Worm (Caenorhabditis elegans) whole organism, midembryonic: ENCODE results near the gene Y39A1A.9.

Source experiments
- T22C8.4 ChIP-seq: fragments of 200-800 bp; sonication (Bioruptor generic); IDR thresholded peaks from 2 replicates; pipeline ENCODE4 v1.3.6; 2022; ENCODE audit warnings: missing genetic modification characterization, missing compliant biosample characterization
- cog-1 ChIP-seq: sonication (generic microtip); optimal IDR thresholded peaks from 2 replicates; lab custom pipeline; 2016; ENCODE audit warnings: missing genetic modification characterization, missing compliant biosample characterization
- flt-1 ChIP-seq: fragments of 200-800 bp; sonication (Bioruptor generic); IDR thresholded peaks from 2 replicates; pipeline ENCODE4 v1.3.6; 2022; ENCODE audit warnings: missing genetic modification characterization, missing compliant biosample characterization
- klf-2 ChIP-seq: fragments of 200-800 bp; sonication (Bioruptor generic); conservative IDR thresholded peaks from 2 replicates; pipeline ENCODE4 v1.3.6; 2022; ENCODE audit warnings: missing genetic modification reagents, missing genetic modification characterization, missing compliant biosample characterization
- med-1 ChIP-seq: sonication (generic microtip); optimal IDR thresholded peaks from 2 replicates; lab custom pipeline; 2017; ENCODE audit warnings: missing genetic modification characterization, mild to moderate bottlenecking, missing compliant biosample characterization, antibody characterized with exemption, missing genetic modification reagents; ENCODE audit not compliant: insufficient read depth
- ref-1 ChIP-seq: fragments of 200-800 bp; sonication (Bioruptor generic); conservative IDR thresholded peaks from 2 replicates; pipeline ENCODE4 v1.3.6; 2022; ENCODE audit warnings: missing genetic modification reagents, missing genetic modification characterization, missing compliant biosample characterization
- tab-1 ChIP-seq: fragments of 200-800 bp; sonication (Bioruptor generic); IDR thresholded peaks from 2 replicates; pipeline ENCODE4 v1.3.6; 2022; ENCODE audit warnings: missing genetic modification characterization, missing compliant biosample characterization
- ztf-23 ChIP-seq: fragments of 200-800 bp; sonication (Bioruptor generic); IDR thresholded peaks from 2 replicates; pipeline ENCODE4 v1.3.6; 2022; ENCODE audit warnings: missing genetic modification reagents, missing genetic modification characterization, missing compliant biosample characterization
- ztf-29 ChIP-seq: fragments of 200-800 bp; sonication (Bioruptor generic); IDR thresholded peaks from 2 replicates; pipeline ENCODE4 v1.3.6; 2022; ENCODE audit warnings: missing genetic modification reagents, missing genetic modification characterization, missing compliant biosample characterization

DNA sequence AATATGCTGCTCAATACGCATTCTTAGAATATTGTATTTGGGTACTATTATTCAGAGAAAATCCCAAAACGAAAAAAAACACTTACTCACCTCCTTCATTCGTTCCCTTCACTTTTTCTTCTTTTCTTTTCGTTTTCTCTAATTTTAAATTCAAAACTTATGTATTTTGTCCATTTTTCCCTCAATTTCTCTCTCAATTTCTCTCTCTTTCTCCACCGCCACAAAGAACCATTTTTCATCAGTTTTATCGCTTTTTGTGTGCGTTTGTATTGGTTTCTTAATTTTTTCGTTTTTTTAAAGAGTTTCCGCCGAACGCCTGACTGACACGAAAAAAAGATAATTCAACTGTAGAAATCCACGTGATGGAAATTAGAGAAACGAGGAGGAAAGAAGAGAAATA, 21.4 kb upstream of the Y39A1A.9 start, which contains the start of gene cnt-2:
- TF ChIP-seq T22C8.4, result no peak
- TF ChIP-seq cog-1 (tag; lab: Kevin White, UChicago), result no peak
- TF ChIP-seq ztf-29 (GFP tag; lab: Robert Waterston, UW), result no peak
- no peak for TF ChIP-seq tab-1 (GFP tag; lab: Robert Waterston, UW)
- no peak for TF ChIP-seq flt-1 (GFP tag; lab: Robert Waterston, UW)
- no peak for TF ChIP-seq ztf-23 (GFP tag; lab: Robert Waterston, UW)
- no peak for TF ChIP-seq ref-1
- no peak for TF ChIP-seq med-1 (GFP tag; lab: Kevin White, UChicago)
- no peak for TF ChIP-seq klf-2 (GFP tag; lab: Robert Waterston, UW)
